Fruit fly (Drosophila melanogaster) whole organism, prepupa: ENCODE results near the gene CG3698.
A peak's percentile ranks its signal among the peaks of the same experiment; 100 is the strongest.

ENCODE experiments used
- Blimp-1 ChIP-seq: fragments of 200-800 bp; sonication (Bioruptor generic); optimal IDR thresholded peaks from 3 replicates; lab custom pipeline; 2017; ENCODE audit warnings: missing biosample characterization, missing genetic modification characterization, mild to moderate bottlenecking, moderate library complexity, missing genetic modification reagents
- CG10669 ChIP-seq: fragments of 200-800 bp; sonication (Bioruptor generic); optimal IDR thresholded peaks from 3 replicates; lab custom pipeline; 2018; ENCODE audit warnings: missing biosample characterization, mild to moderate bottlenecking, missing genetic modification characterization, moderate library complexity
- CG11294 ChIP-seq: fragments of 200-800 bp; sonication (Bioruptor generic); IDR thresholded peaks from 2 replicates; pipeline ENCODE4 v1.3.6; 2022; ENCODE audit warnings: missing biosample characterization, missing genetic modification characterization
- CG11762 ChIP-seq: fragments of 200-800 bp; sonication (Bioruptor generic); optimal IDR thresholded peaks from 3 replicates; lab custom pipeline; 2016; ENCODE audit warnings: missing biosample characterization, missing genetic modification characterization; ENCODE audit not compliant: insufficient read depth
- CG11902 ChIP-seq: fragments of 200-800 bp; sonication (Bioruptor generic); optimal IDR thresholded peaks from 3 replicates; lab custom pipeline; 2016; ENCODE audit warnings: missing biosample characterization, missing genetic modification characterization
- CG15336 ChIP-seq: fragments of 200-800 bp; sonication (Bioruptor generic); IDR thresholded peaks from 2 replicates; pipeline ENCODE4 v1.3.6; 2022; ENCODE audit warnings: missing biosample characterization, missing genetic modification characterization
- CG1621 ChIP-seq: fragments of 200-800 bp; sonication (Bioruptor generic); optimal IDR thresholded peaks from 3 replicates; lab custom pipeline; 2018; ENCODE audit warnings: missing biosample characterization, mild to moderate bottlenecking, missing genetic modification characterization
- CG3032 ChIP-seq: fragments of 200-800 bp; optimal IDR thresholded peaks from 2 replicates; lab custom pipeline; 2019; ENCODE audit warnings: missing biosample characterization, mild to moderate bottlenecking, missing genetic modification characterization, moderate library complexity
- CG32006 ChIP-seq: fragments of 200-800 bp; sonication (Bioruptor generic); optimal IDR thresholded peaks from 3 replicates; lab custom pipeline; 2017; ENCODE audit warnings: missing biosample characterization, mild to moderate bottlenecking, missing genetic modification characterization
- CG3919 ChIP-seq: fragments of 200-800 bp; sonication (Bioruptor generic); optimal IDR thresholded peaks from 3 replicates; lab custom pipeline; 2016; ENCODE audit warnings: missing biosample characterization, missing genetic modification characterization
- CG6808 ChIP-seq: fragments of 200-800 bp; sonication (Bioruptor generic); optimal IDR thresholded peaks from 3 replicates; lab custom pipeline; 2017; ENCODE audit warnings: missing biosample characterization, missing genetic modification characterization, mild to moderate bottlenecking, moderate library complexity, missing genetic modification reagents
- CG6854 ChIP-seq: fragments of 200-800 bp; sonication (Bioruptor generic); optimal IDR thresholded peaks from 2 replicates; lab custom pipeline; 2017; ENCODE audit warnings: missing biosample characterization, mild to moderate bottlenecking, missing genetic modification characterization
- CG7368 ChIP-seq: fragments of 200-800 bp; sonication (Bioruptor generic); optimal IDR thresholded peaks from 3 replicates; lab custom pipeline; 2016; ENCODE audit warnings: missing biosample characterization, missing genetic modification characterization
- CG9139 ChIP-seq: fragments of 200-800 bp; sonication (Bioruptor generic); optimal IDR thresholded peaks from 3 replicates; lab custom pipeline; 2017; ENCODE audit warnings: missing biosample characterization, mild to moderate bottlenecking, missing genetic modification characterization
- Eip75B ChIP-seq: fragments of 200-800 bp; sonication (Bioruptor generic); optimal IDR thresholded peaks from 3 replicates; lab custom pipeline; 2016; ENCODE audit warnings: missing biosample characterization, missing genetic modification characterization
- Eip78C ChIP-seq: fragments of 200-800 bp; sonication (Bioruptor generic); peaks from one replicate; lab custom pipeline; 2016; ENCODE audit warnings: missing biosample characterization, missing genetic modification characterization
- Eip93F ChIP-seq: fragments of 200-800 bp; sonication (Bioruptor generic); optimal IDR thresholded peaks from 2 replicates; lab custom pipeline; 2016; ENCODE audit warnings: missing biosample characterization, mild to moderate bottlenecking, missing genetic modification characterization
- Ets21C ChIP-seq: fragments of 200-800 bp; sonication (Bioruptor generic); optimal IDR thresholded peaks from 3 replicates; lab custom pipeline; 2016; ENCODE audit warnings: missing biosample characterization, missing genetic modification characterization
- Ets96B ChIP-seq: fragments of 200-800 bp; optimal IDR thresholded peaks from 2 replicates; lab custom pipeline; 2019; ENCODE audit warnings: missing biosample characterization, mild to moderate bottlenecking, missing genetic modification characterization, moderate library complexity
- Hr38 ChIP-seq: sonication (Bioruptor generic); optimal IDR thresholded peaks from 2 replicates; lab custom pipeline; 2016; ENCODE audit warnings: missing biosample characterization, missing genetic modification characterization
- Hr4 ChIP-seq: fragments of 200-800 bp; sonication (Bioruptor generic); optimal IDR thresholded peaks from 3 replicates; lab custom pipeline; 2016; ENCODE audit warnings: missing biosample characterization, missing genetic modification characterization
- Lpt ChIP-seq: fragments of 200-800 bp; sonication (Bioruptor generic); optimal IDR thresholded peaks from 3 replicates; lab custom pipeline; 2016; ENCODE audit warnings: missing biosample characterization, missing genetic modification characterization
- Met ChIP-seq: fragments of 200-800 bp; sonication (Bioruptor generic); optimal IDR thresholded peaks from 3 replicates; lab custom pipeline; 2016; ENCODE audit warnings: missing biosample characterization, missing genetic modification characterization
- OdsH ChIP-seq: fragments of 200-800 bp; sonication (Bioruptor generic); optimal IDR thresholded peaks from 3 replicates; lab custom pipeline; 2016; ENCODE audit warnings: missing biosample characterization, missing genetic modification characterization
- Smox ChIP-seq: fragments of 200-800 bp; sonication (Bioruptor generic); optimal IDR thresholded peaks from 3 replicates; lab custom pipeline; 2016; ENCODE audit warnings: missing biosample characterization, missing genetic modification characterization
- Sox102F ChIP-seq: fragments of 200-800 bp; sonication (Bioruptor generic); optimal IDR thresholded peaks from 2 replicates; lab custom pipeline; 2016; ENCODE audit warnings: missing biosample characterization, mild to moderate bottlenecking, missing genetic modification characterization
- Sox15 ChIP-seq: fragments of 200-800 bp; sonication (Bioruptor generic); optimal IDR thresholded peaks from 3 replicates; lab custom pipeline; 2016; ENCODE audit warnings: missing biosample characterization, missing genetic modification characterization
- dsx ChIP-seq: fragments of 200-800 bp; optimal IDR thresholded peaks from 3 replicates; lab custom pipeline; 2019; ENCODE audit warnings: missing biosample characterization, mild to moderate bottlenecking, missing genetic modification characterization, moderate library complexity; ENCODE audit not compliant: poor library complexity, severe bottlenecking
- eg ChIP-seq: fragments of 200-800 bp; sonication (Bioruptor generic); IDR thresholded peaks from 3 replicates; pipeline ENCODE4 v1.3.6; 2022; ENCODE audit warnings: missing biosample characterization, missing genetic modification characterization
- esn ChIP-seq: fragments of 200-800 bp; sonication (Bioruptor generic); optimal IDR thresholded peaks from 2 replicates; lab custom pipeline; 2016; ENCODE audit warnings: missing biosample characterization, mild to moderate bottlenecking, missing genetic modification characterization, moderate library complexity
- net ChIP-seq: fragments of 200-800 bp; sonication (Bioruptor generic); optimal IDR thresholded peaks from 3 replicates; lab custom pipeline; 2016; ENCODE audit warnings: missing biosample characterization, missing genetic modification characterization
- salr ChIP-seq, 2 experiments: fragments of 200-800 bp; sonication (Bioruptor generic); optimal IDR thresholded peaks; 3 replicates each; lab custom pipeline; 2016 to 2018; ENCODE audit warnings: missing biosample characterization in 2 of 2, missing genetic modification characterization in 2 of 2, mild to moderate bottlenecking in 1 of 2
- ss ChIP-seq, 2 experiments: fragments of 200-800 bp; sonication (Bioruptor generic); optimal IDR thresholded peaks; 2 replicates in 1 of 2; 3 replicates in 1 of 2; lab custom pipeline; 2017 to 2018; ENCODE audit warnings: mild to moderate bottlenecking in 2 of 2, missing biosample characterization in 2 of 2, missing genetic modification characterization in 2 of 2, moderate library complexity in 1 of 2
- svp ChIP-seq: fragments of 200-800 bp; sonication (Bioruptor generic); peaks from one replicate; lab custom pipeline; 2016; ENCODE audit warnings: missing biosample characterization, missing genetic modification characterization
- vri ChIP-seq: fragments of 200-800 bp; sonication (Bioruptor generic); optimal IDR thresholded peaks from 3 replicates; lab custom pipeline; 2016; ENCODE audit warnings: missing biosample characterization, mild to moderate bottlenecking, missing genetic modification characterization

The CG3698 gene

DNA sequence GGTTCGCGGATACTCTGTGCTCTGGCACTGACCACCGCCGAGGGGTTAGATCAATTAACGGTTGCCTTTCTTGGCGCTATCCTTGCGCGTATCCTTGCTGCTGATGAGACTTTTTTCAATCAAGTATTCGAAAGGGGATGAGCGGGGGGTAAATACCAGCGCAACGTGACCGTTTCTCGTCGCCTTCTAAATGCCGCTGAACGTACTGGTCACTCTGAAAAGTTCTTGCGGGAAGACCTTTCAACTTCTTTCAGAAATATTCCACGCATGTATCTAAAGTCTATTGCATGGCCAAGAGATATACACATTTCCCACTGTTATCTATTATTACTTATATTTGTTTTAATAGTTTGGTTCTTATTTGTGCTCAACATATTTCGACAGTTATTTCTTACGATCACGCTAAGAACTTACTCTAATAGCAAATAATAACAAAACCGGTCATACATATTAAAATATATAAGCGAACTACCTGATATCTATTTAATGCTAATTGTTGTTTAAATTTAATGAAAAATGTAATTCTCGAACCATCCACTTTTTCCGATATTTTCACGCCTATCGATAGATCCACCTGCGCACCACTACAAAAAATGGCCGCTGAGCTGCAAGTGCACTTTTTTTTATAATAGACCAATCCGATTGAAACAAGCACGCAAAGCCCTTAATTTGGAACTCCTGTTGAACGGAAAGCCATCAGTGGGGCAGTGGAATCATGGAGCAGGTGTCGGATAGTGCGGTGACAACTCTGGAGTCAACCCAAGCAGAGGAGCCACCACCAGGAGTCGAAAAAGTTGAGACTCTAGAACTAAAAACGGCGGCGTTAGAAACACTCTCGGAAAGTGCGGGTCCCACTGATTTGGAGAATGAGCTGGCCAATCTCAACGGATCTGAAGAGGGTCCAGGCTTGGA is 11.2 kb upstream of the CG3698 start, which contains the start of the genes CG3634 and HIPP1:
Gene CG3634, minus strand, starts transcription at position 185 of the 912 bp plus-strand sequence.
Gene HIPP1, plus strand, starts transcription at position 582 of the 912 bp plus-strand sequence.
- no peak for TF ChIP-seq CG11902 (GFP tag; lab: Kevin White, UChicago)
- TF ChIP-seq CG9139 (GFP tag; lab: Kevin White, UChicago): no peak
- TF ChIP-seq Eip75B (GFP tag; lab: Kevin White, UChicago): no peak
- no peak for TF ChIP-seq Blimp-1 (GFP tag; lab: Kevin White, UChicago)
- TF ChIP-seq salr (GFP tag; optimal IDR thresholded peaks at IDR 0.05; lab: Kevin White, UChicago): no peak
- no peak for TF ChIP-seq Sox15 (GFP tag; lab: Kevin White, UChicago)
- TF ChIP-seq CG3032 (tag; lab: Kevin White, UChicago): peak; percentile 10
- TF ChIP-seq esn: peak; percentile 37
- TF ChIP-seq CG1621: peak; percentile 60
- no peak for TF ChIP-seq eg (GFP tag; lab: Robert Waterston, UW)

DNA sequence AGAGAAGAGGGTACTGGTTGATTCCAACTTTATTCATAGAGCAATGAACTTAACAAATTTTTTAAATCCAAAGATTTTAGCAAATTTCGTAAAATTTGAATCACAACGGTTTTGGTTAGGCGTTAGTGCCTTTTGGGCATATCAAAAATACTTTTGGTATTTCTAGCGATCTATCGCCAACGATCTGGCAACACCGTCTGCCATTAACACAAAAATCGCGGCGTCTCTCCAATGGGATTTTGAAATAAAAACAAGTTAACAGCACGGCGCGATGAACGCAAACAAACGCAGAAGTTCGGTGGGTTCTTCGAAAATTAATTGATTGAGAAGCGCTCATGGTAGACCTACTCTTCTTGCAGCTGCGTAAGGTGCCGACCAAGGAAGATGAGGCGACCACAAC is 2.0 kb upstream of the CG3698 start, which contains the start of gene Spc105R:
Gene Spc105R, plus strand, starts transcription at position 203 of the 400 bp plus-strand sequence.
- no peak for TF ChIP-seq Smox (GFP tag; lab: Kevin White, UChicago)
- no peak for TF ChIP-seq Lpt (GFP tag; lab: Kevin White, UChicago)
- no peak for TF ChIP-seq Sox102F (GFP tag; lab: Kevin White, UChicago)
- no peak for TF ChIP-seq salr (GFP tag; optimal IDR thresholded peaks at IDR 0.05; lab: Kevin White, UChicago)
- no peak for TF ChIP-seq CG11294
- TF ChIP-seq CG6808 (GFP tag; lab: Kevin White, UChicago): no peak
- TF ChIP-seq Ets96B (tag; lab: Kevin White, UChicago): no peak
- no peak for TF ChIP-seq Hr4
- TF ChIP-seq svp (GFP tag; lab: Kevin White, UChicago): no peak
- no peak for TF ChIP-seq CG6854 (GFP tag; lab: Kevin White, UChicago)
- no peak for TF ChIP-seq Ets21C (GFP tag; lab: Kevin White, UChicago)
- no peak for TF ChIP-seq dsx
- no peak for TF ChIP-seq Eip93F (GFP tag; lab: Kevin White, UChicago)
- no peak for TF ChIP-seq CG7368
- no peak for TF ChIP-seq Eip78C (GFP tag; lab: Kevin White, UChicago)
- TF ChIP-seq CG11762 (GFP tag; lab: Kevin White, UChicago): no peak
- TF ChIP-seq CG10669: no peak
- no peak for TF ChIP-seq net
- TF ChIP-seq CG9139 (GFP tag; lab: Kevin White, UChicago): no peak
- no peak for TF ChIP-seq Hr38 (GFP tag; lab: Kevin White, UChicago)

DNA sequence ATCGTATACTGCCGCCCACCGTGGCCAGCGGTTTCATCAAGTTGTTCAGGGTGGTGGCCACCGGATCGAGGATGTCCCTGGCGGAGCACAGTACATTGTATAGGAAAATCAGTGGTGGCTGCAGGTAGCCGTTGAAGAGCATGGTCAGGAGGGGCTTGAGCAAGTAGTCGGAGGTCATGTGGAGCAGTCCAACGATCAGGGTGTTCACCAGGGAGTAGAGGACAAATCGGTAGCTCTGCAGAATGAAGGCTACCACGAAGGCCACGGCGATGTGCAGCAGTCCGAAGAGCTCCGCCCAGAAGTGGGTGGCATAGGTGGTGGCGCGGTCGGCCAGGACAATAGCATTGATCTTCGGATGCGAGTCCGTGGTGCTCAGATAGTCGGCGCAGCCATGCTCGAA is 796 bp downstream of the CG3698 start:
- TF ChIP-seq Blimp-1 (GFP tag; lab: Kevin White, UChicago) (no peak), OdsH (GFP tag; lab: Kevin White, UChicago) (no peak), svp (GFP tag; lab: Kevin White, UChicago) (no peak), esn (no peak), dsx (no peak), vri (no peak), CG3919 (GFP tag; lab: Kevin White, UChicago) (no peak), eg (GFP tag; lab: Robert Waterston, UW) (no peak), Met (GFP tag; lab: Kevin White, UChicago) (no peak), CG15336 (no peak), CG32006 (GFP tag; lab: Kevin White, UChicago) (no peak), CG6854 (GFP tag; lab: Kevin White, UChicago) (no peak)

DNA sequence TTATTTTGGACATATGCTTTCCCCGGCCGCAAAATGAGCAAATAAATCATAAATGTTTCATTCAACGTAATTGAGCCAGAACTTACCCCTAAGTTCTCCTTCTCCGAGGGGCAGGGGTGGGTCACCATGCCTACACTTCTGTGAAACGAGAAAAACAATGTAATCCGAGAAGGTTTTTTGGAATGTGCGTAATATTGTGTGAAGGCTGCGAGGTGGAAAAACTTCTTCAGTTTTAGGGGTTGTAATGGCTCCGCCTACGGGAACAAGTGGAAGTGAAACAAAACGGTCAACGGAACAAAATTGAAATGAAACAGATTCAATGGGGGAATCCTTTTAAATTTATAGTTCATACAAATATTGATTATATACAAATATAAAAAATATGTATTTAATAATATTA is 1.4 kb downstream of the CG3698 start:
- no peak for TF ChIP-seq ss (GFP tag; optimal IDR thresholded peaks at IDR 0.05; lab: Kevin White, UChicago)
- no peak for TF ChIP-seq CG6854 (GFP tag; lab: Kevin White, UChicago)
- TF ChIP-seq salr (GFP tag; optimal IDR thresholded peaks at IDR 0.05; lab: Kevin White, UChicago): no peak
- no peak for TF ChIP-seq CG10669
